Worm (Caenorhabditis elegans) whole organism, mixed stage, embryonic: Measurements from ENCODE around the gene Y51H7C.9.

ENCODE experiments used
- M03D4.4 ChIP-seq: sonication (generic microtip); optimal IDR thresholded peaks from 2 replicates; lab custom pipeline; 2017; ENCODE audit warnings: mild to moderate bottlenecking, missing genetic modification characterization, missing compliant biosample characterization
- bed-3 ChIP-seq: fragments of 200-800 bp; sonication (Bioruptor generic); optimal IDR thresholded peaks from 3 replicates; lab custom pipeline; 2018; ENCODE audit warnings: mild to moderate bottlenecking, missing genetic modification characterization, moderate library complexity, missing compliant biosample characterization
- blmp-1 ChIP-seq: fragments of 150-350 bp; optimal IDR thresholded peaks from 2 replicates; lab custom pipeline; 2014; ENCODE audit warnings: missing biosample characterization, missing genetic modification characterization
- ceh-39 ChIP-seq: fragments of 150-350 bp; optimal IDR thresholded peaks from 2 replicates; lab custom pipeline; 2014; ENCODE audit warnings: missing biosample characterization, missing genetic modification characterization
- ceh-43 ChIP-seq: fragments of 200-800 bp; sonication (Bioruptor generic); optimal IDR thresholded peaks from 2 replicates; lab custom pipeline; 2018; ENCODE audit warnings: mild to moderate bottlenecking, missing genetic modification characterization, moderate library complexity, missing compliant biosample characterization
- ceh-83 ChIP-seq: fragments of 200-800 bp; sonication (Bioruptor generic); optimal IDR thresholded peaks from 2 replicates; lab custom pipeline; 2018; ENCODE audit warnings: mild to moderate bottlenecking, missing genetic modification characterization, missing compliant biosample characterization
- ces-1 ChIP-seq: fragments of 150-350 bp; optimal IDR thresholded peaks from 2 replicates; lab custom pipeline; 2014; ENCODE audit warnings: missing biosample characterization, missing genetic modification reagents, missing genetic modification characterization
- cnd-1 ChIP-seq: fragments of 200-800 bp; sonication (Bioruptor generic); optimal IDR thresholded peaks from 2 replicates; lab custom pipeline; 2018; ENCODE audit warnings: mild to moderate bottlenecking, missing genetic modification characterization, missing compliant biosample characterization
- drap-1 ChIP-seq: fragments of 200-800 bp; sonication (Bioruptor generic); optimal IDR thresholded peaks from 3 replicates; lab custom pipeline; 2018; ENCODE audit warnings: mild to moderate bottlenecking, missing genetic modification characterization, missing compliant biosample characterization
- elt-1 ChIP-seq: sonication (generic microtip); optimal IDR thresholded peaks from 2 replicates; lab custom pipeline; 2017; ENCODE audit warnings: missing genetic modification characterization, mild to moderate bottlenecking, missing compliant biosample characterization, antibody characterized with exemption, moderate library complexity, borderline replicate concordance; ENCODE audit not compliant: insufficient read depth
- elt-3 ChIP-seq: fragments of 150-350 bp; optimal IDR thresholded peaks from 2 replicates; lab custom pipeline; 2014; ENCODE audit warnings: missing biosample characterization, missing genetic modification characterization
- hlh-1 ChIP-seq: fragments of 150-350 bp; optimal IDR thresholded peaks from 2 replicates; lab custom pipeline; 2014; ENCODE audit warnings: missing biosample characterization, missing genetic modification reagents, missing genetic modification characterization
- lin-13 ChIP-seq: fragments of 150-350 bp; optimal IDR thresholded peaks from 2 replicates; lab custom pipeline; 2014; ENCODE audit warnings: missing biosample characterization, missing genetic modification characterization
- lin-32 ChIP-seq: fragments of 200-800 bp; sonication (Bioruptor generic); optimal IDR thresholded peaks from 2 replicates; lab custom pipeline; 2018; ENCODE audit warnings: mild to moderate bottlenecking, missing genetic modification characterization, missing compliant biosample characterization
- lsy-2 ChIP-seq: fragments of 150-350 bp; optimal IDR thresholded peaks from 2 replicates; lab custom pipeline; 2014; ENCODE audit warnings: missing biosample characterization, missing genetic modification characterization
- mab-5 ChIP-seq: fragments of 150-350 bp; optimal IDR thresholded peaks from 2 replicates; lab custom pipeline; 2014; ENCODE audit warnings: missing biosample characterization, missing genetic modification characterization
- mep-1 ChIP-seq: fragments of 150-350 bp; optimal IDR thresholded peaks from 2 replicates; lab custom pipeline; 2017; ENCODE audit warnings: missing biosample characterization, missing genetic modification reagents, missing genetic modification characterization, inconsistent platforms
- mls-2 ChIP-seq: sonication (generic microtip); optimal IDR thresholded peaks from 2 replicates; lab custom pipeline; 2016; ENCODE audit warnings: mild to moderate bottlenecking, missing genetic modification characterization, moderate library complexity, missing compliant biosample characterization
- nhr-12 ChIP-seq: fragments of 150-350 bp; optimal IDR thresholded peaks from 2 replicates; lab custom pipeline; 2014; ENCODE audit warnings: missing biosample characterization, missing genetic modification characterization
- nhr-2 ChIP-seq: fragments of 150-350 bp; optimal IDR thresholded peaks from 2 replicates; lab custom pipeline; 2014; ENCODE audit warnings: missing biosample characterization, missing genetic modification characterization
- nhr-237 ChIP-seq: fragments of 150-350 bp; optimal IDR thresholded peaks from 2 replicates; lab custom pipeline; 2014; ENCODE audit warnings: missing biosample characterization, missing genetic modification characterization
- nhr-28 ChIP-seq: fragments of 150-350 bp; optimal IDR thresholded peaks from 2 replicates; lab custom pipeline; 2014; ENCODE audit warnings: missing biosample characterization, missing genetic modification characterization
- nhr-76 ChIP-seq: sonication (generic microtip); optimal IDR thresholded peaks from 2 replicates; lab custom pipeline; 2017; ENCODE audit warnings: missing biosample characterization, missing genetic modification characterization
- pha-4 ChIP-seq: fragments of 150-350 bp; optimal IDR thresholded peaks from 2 replicates; lab custom pipeline; 2018; ENCODE audit warnings: missing biosample characterization, missing genetic modification reagents, missing genetic modification characterization
- sem-2 ChIP-seq: fragments of 200-800 bp; sonication (Bioruptor generic); optimal IDR thresholded peaks from 2 replicates; lab custom pipeline; 2018; ENCODE audit warnings: mild to moderate bottlenecking, missing genetic modification characterization, missing compliant biosample characterization
- snpc-4 ChIP-seq: fragments of 150-350 bp; optimal IDR thresholded peaks from 2 replicates; lab custom pipeline; 2014; ENCODE audit warnings: missing biosample characterization, missing genetic modification characterization
- tbx-8 ChIP-seq: fragments of 200-800 bp; sonication (Bioruptor generic); optimal IDR thresholded peaks from 2 replicates; lab custom pipeline; 2018; ENCODE audit warnings: mild to moderate bottlenecking, missing genetic modification characterization, moderate library complexity, missing compliant biosample characterization
- unc-120 ChIP-seq: sonication (generic microtip); optimal IDR thresholded peaks from 2 replicates; lab custom pipeline; 2017; ENCODE audit warnings: missing genetic modification characterization, missing compliant biosample characterization; ENCODE audit not compliant: poor library complexity, severe bottlenecking
- unc-39 ChIP-seq: fragments of 150-350 bp; optimal IDR thresholded peaks from 2 replicates; lab custom pipeline; 2014; ENCODE audit warnings: missing biosample characterization, missing genetic modification characterization
- unc-62 ChIP-seq: fragments of 150-350 bp; optimal IDR thresholded peaks from 2 replicates; lab custom pipeline; 2014; ENCODE audit warnings: missing biosample characterization, missing genetic modification reagents, missing genetic modification characterization
- zip-8 ChIP-seq: fragments of 150-350 bp; optimal IDR thresholded peaks from 2 replicates; lab custom pipeline; 2014; ENCODE audit warnings: missing biosample characterization, missing genetic modification characterization
- ztf-11 ChIP-seq: fragments of 150-350 bp; optimal IDR thresholded peaks from 2 replicates; lab custom pipeline; 2014; ENCODE audit warnings: missing biosample characterization, missing genetic modification characterization

The Y51H7C.9 gene

ce11 chrII:1419994-1420393 lies 8.7 kb upstream of the Y51H7C.9 start:
- TF ChIP-seq lin-13 (no peak), unc-120 (tag; lab: Kevin White, UChicago) (no peak), nhr-76 (no peak), M03D4.4 (no peak), nhr-12 (tag; lab: Kevin White, UChicago) (no peak), blmp-1 (tag; lab: Kevin White, UChicago) (no peak), bed-3 (no peak)

- TF ChIP-seq ceh-43, result no peak
- TF ChIP-seq nhr-237, result no peak
- no peak for TF ChIP-seq ces-1 (GFP tag; lab: Kevin White, UChicago)
- TF ChIP-seq zip-8 (tag; lab: Kevin White, UChicago), result no peak
- no peak for TF ChIP-seq unc-62 (GFP tag; lab: Kevin White, UChicago)
- TF ChIP-seq, all 35 proteins: peak for 0
These were observed 1.2 kb upstream of the Y51H7C.9 start, which contains the start of gene alkb-1 for ce11 chrII:1412359-1412907. TSS of gene alkb-1 (plus strand) at chrII:1412409.

ce11 chrII:1403056-1403455 lies 8.2 kb downstream of the Y51H7C.9 start, which contains the start of the genes Y51H7C.41 and cogc-4:
TSS of gene Y51H7C.41 (plus strand) at chrII:1403321.
TSS of gene cogc-4 (plus strand) at chrII:1403441.
- no peak for TF ChIP-seq ceh-43
- no peak for TF ChIP-seq nhr-76
- TF ChIP-seq ces-1 (GFP tag; lab: Kevin White, UChicago), result no peak
- no peak for TF ChIP-seq elt-3 (tag; lab: Kevin White, UChicago)
- TF ChIP-seq M03D4.4, result no peak
- TF ChIP-seq nhr-2 (tag; lab: Kevin White, UChicago), result no peak
- no peak for TF ChIP-seq mls-2 (tag; lab: Kevin White, UChicago)

- TF ChIP-seq mep-1 (tag; lab: Kevin White, UChicago), result peak; percentile 50
- TF ChIP-seq nhr-76, result no peak
- TF ChIP-seq elt-1, result no peak
- TF ChIP-seq lin-13, result peak; percentile 44
- no peak for TF ChIP-seq ces-1 (GFP tag; lab: Kevin White, UChicago)
These were observed 9.1 kb downstream of the Y51H7C.9 start, which contains the start of gene Y51H7C.7 for ce11 chrII:1402167-1402619. TSS of gene Y51H7C.7 (plus strand) at chrII:1402569.

- TF ChIP-seq tbx-8 (GFP tag; lab: Kevin White, UChicago), result no peak
- TF ChIP-seq hlh-1, result no peak
- no peak for TF ChIP-seq lsy-2 (tag; lab: Kevin White, UChicago)
- no peak for TF ChIP-seq sem-2 (GFP tag; lab: Kevin White, UChicago)
- TF ChIP-seq blmp-1 (tag; lab: Kevin White, UChicago), result no peak
- no peak for TF ChIP-seq nhr-28 (tag; lab: Kevin White, UChicago)
- TF ChIP-seq mab-5, result no peak
- no peak for TF ChIP-seq pha-4
- TF ChIP-seq mls-2 (tag; lab: Kevin White, UChicago), result no peak
- no peak for TF ChIP-seq snpc-4
- no peak for TF ChIP-seq elt-3 (tag; lab: Kevin White, UChicago)
- no peak for TF ChIP-seq cnd-1 (tag; lab: Kevin White, UChicago)
These were observed 9.8 kb downstream of the Y51H7C.9 start, which contains the start of gene Y51H7C.8 for ce11 chrII:1401474-1401873. TSS of gene Y51H7C.8 (plus strand) at chrII:1401774.

ce11 chrII:1400105-1400504 lies 11.2 kb downstream of the Y51H7C.9 start, which contains the start of gene F54D12.1:
TSS of gene F54D12.1 (plus strand) at chrII:1400405.
- no peak for TF ChIP-seq drap-1 (GFP tag; lab: Kevin White, UChicago)
- no peak for TF ChIP-seq snpc-4
- TF ChIP-seq ztf-11, result no peak
- no peak for TF ChIP-seq nhr-12 (tag; lab: Kevin White, UChicago)
- no peak for TF ChIP-seq blmp-1 (tag; lab: Kevin White, UChicago)
- TF ChIP-seq nhr-76, result no peak
- TF ChIP-seq ceh-83 (GFP tag; lab: Kevin White, UChicago), result no peak
- no peak for TF ChIP-seq unc-120 (tag; lab: Kevin White, UChicago)
- TF ChIP-seq sem-2 (GFP tag; lab: Kevin White, UChicago), result no peak
- no peak for TF ChIP-seq unc-39 (tag; lab: Kevin White, UChicago)
- TF ChIP-seq hlh-1, result no peak
- no peak for TF ChIP-seq nhr-237
- TF ChIP-seq cnd-1 (tag; lab: Kevin White, UChicago), result no peak
- no peak for TF ChIP-seq lin-32 (GFP tag; lab: Kevin White, UChicago)
- no peak for TF ChIP-seq M03D4.4
- no peak for TF ChIP-seq ceh-43
- TF ChIP-seq elt-1, result no peak
- TF ChIP-seq ceh-39 (tag; lab: Kevin White, UChicago), result no peak
- TF ChIP-seq, all 35 proteins: peak for 0
